Worm (Caenorhabditis elegans): ENCODE data around the gene ZK84.2.

DNA sequence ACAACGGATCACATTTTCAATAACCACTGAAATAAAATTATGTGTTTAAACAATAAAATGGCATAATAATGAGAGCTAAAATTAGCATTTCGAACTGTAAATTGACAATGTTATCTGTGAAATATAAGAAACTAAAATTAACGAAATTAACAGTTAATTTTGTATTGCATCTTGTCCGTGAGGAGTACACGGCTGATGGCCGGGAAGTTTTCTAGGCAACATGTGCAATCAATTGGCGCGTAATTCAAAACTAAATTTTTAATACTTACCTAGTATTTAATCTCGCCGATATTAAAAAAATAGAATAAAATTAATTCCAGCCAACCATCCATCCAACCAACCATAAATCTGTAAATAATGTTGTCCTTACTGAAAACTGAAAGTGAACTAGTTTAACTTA lies 47.3 kb downstream of the ZK84.2 start:
- peak; percentile 82 for TF ChIP-seq elt-2 (tag; optimal IDR thresholded peaks at IDR 0.05)
- no peak for TF ChIP-seq ama-1 (optimal IDR thresholded peaks at IDR 0.05)
- peak; percentile 62 for TF ChIP-seq snpc-4 (tag; optimal IDR thresholded peaks at IDR 0.05)
- TF ChIP-seq nhr-77 (tag; optimal IDR thresholded peaks at IDR 0.05): no peak
- peak; percentile 87 for TF ChIP-seq unc-130 (tag; optimal IDR thresholded peaks at IDR 0.05)
- TF ChIP-seq unc-62 (GFP tag; optimal IDR thresholded peaks at IDR 0.05): no peak
- peak; percentile 44 for TF ChIP-seq vab-15 (tag; optimal IDR thresholded peaks at IDR 0.05)
- TF ChIP-seq fkh-4 (tag; optimal IDR thresholded peaks at IDR 0.05; ENCODE audit: borderline replicate concordance): peak; percentile 97
- no peak for TF ChIP-seq nhr-237 (tag; optimal IDR thresholded peaks at IDR 0.05)
- TF ChIP-seq irx-1 (tag; optimal IDR thresholded peaks at IDR 0.05): peak; percentile 96
- TF ChIP-seq Y116A8C.19 (tag; optimal IDR thresholded peaks at IDR 0.05; ENCODE audit: borderline replicate concordance): peak; percentile 95
